Fruit fly (Drosophila melanogaster) whole organism, prepupa: ENCODE results near the gene CG31104.

Source experiments
- Blimp-1 ChIP-seq: fragments of 200-800 bp; sonication (Bioruptor generic); optimal IDR thresholded peaks from 3 replicates; lab custom pipeline; 2017; ENCODE audit warnings: missing biosample characterization, missing genetic modification characterization, mild to moderate bottlenecking, moderate library complexity, missing genetic modification reagents
- CG11294 ChIP-seq: fragments of 200-800 bp; sonication (Bioruptor generic); IDR thresholded peaks from 2 replicates; pipeline ENCODE4 v1.3.6; 2022; ENCODE audit warnings: missing biosample characterization, missing genetic modification characterization
- CG15336 ChIP-seq: fragments of 200-800 bp; sonication (Bioruptor generic); IDR thresholded peaks from 2 replicates; pipeline ENCODE4 v1.3.6; 2022; ENCODE audit warnings: missing biosample characterization, missing genetic modification characterization
- CG32006 ChIP-seq: fragments of 200-800 bp; sonication (Bioruptor generic); optimal IDR thresholded peaks from 3 replicates; lab custom pipeline; 2017; ENCODE audit warnings: missing biosample characterization, mild to moderate bottlenecking, missing genetic modification characterization
- CG3919 ChIP-seq: fragments of 200-800 bp; sonication (Bioruptor generic); optimal IDR thresholded peaks from 3 replicates; lab custom pipeline; 2016; ENCODE audit warnings: missing biosample characterization, missing genetic modification characterization
- CG4318 ChIP-seq: fragments of 200-800 bp; sonication (Bioruptor generic); optimal IDR thresholded peaks from 3 replicates; lab custom pipeline; 2017; ENCODE audit warnings: missing biosample characterization, mild to moderate bottlenecking, missing genetic modification characterization
- CG6163 ChIP-seq: fragments of 200-800 bp; sonication (Bioruptor generic); IDR thresholded peaks from 3 replicates; pipeline ENCODE4 v1.3.6; 2022; ENCODE audit warnings: missing biosample characterization, missing genetic modification characterization
- CG6276 ChIP-seq: fragments of 200-800 bp; sonication (Bioruptor generic); optimal IDR thresholded peaks from 2 replicates; lab custom pipeline; 2017; ENCODE audit warnings: missing biosample characterization, mild to moderate bottlenecking, missing genetic modification characterization
- CG6808 ChIP-seq: fragments of 200-800 bp; sonication (Bioruptor generic); optimal IDR thresholded peaks from 3 replicates; lab custom pipeline; 2017; ENCODE audit warnings: missing biosample characterization, missing genetic modification characterization, mild to moderate bottlenecking, moderate library complexity, missing genetic modification reagents
- CG7368 ChIP-seq: fragments of 200-800 bp; sonication (Bioruptor generic); optimal IDR thresholded peaks from 3 replicates; lab custom pipeline; 2016; ENCODE audit warnings: missing biosample characterization, missing genetic modification characterization
- CG8119 ChIP-seq: fragments of 200-800 bp; sonication (Bioruptor generic); IDR thresholded peaks from 3 replicates; pipeline ENCODE4 v1.3.6; 2022; ENCODE audit warnings: missing biosample characterization, missing genetic modification characterization
- CG8319 ChIP-seq: fragments of 200-800 bp; sonication (Bioruptor generic); optimal IDR thresholded peaks from 3 replicates; lab custom pipeline; 2016; ENCODE audit warnings: missing biosample characterization, missing genetic modification characterization
- CG8632 ChIP-seq: fragments of 200-800 bp; sonication (Bioruptor generic); optimal IDR thresholded peaks from 3 replicates; lab custom pipeline; 2016; ENCODE audit warnings: missing biosample characterization, missing genetic modification characterization
- Eip75B ChIP-seq: fragments of 200-800 bp; sonication (Bioruptor generic); optimal IDR thresholded peaks from 3 replicates; lab custom pipeline; 2016; ENCODE audit warnings: missing biosample characterization, missing genetic modification characterization
- Eip93F ChIP-seq: fragments of 200-800 bp; sonication (Bioruptor generic); optimal IDR thresholded peaks from 2 replicates; lab custom pipeline; 2016; ENCODE audit warnings: missing biosample characterization, mild to moderate bottlenecking, missing genetic modification characterization
- Ets96B ChIP-seq: fragments of 200-800 bp; optimal IDR thresholded peaks from 2 replicates; lab custom pipeline; 2019; ENCODE audit warnings: missing biosample characterization, mild to moderate bottlenecking, missing genetic modification characterization, moderate library complexity
- Gug ChIP-seq: fragments of 200-800 bp; sonication (Bioruptor generic); IDR thresholded peaks from 2 replicates; pipeline ENCODE4 v1.3.6; 2022; ENCODE audit warnings: missing biosample characterization, missing genetic modification characterization
- Hr38 ChIP-seq: sonication (Bioruptor generic); optimal IDR thresholded peaks from 2 replicates; lab custom pipeline; 2016; ENCODE audit warnings: missing biosample characterization, missing genetic modification characterization
- Hr4 ChIP-seq: fragments of 200-800 bp; sonication (Bioruptor generic); optimal IDR thresholded peaks from 3 replicates; lab custom pipeline; 2016; ENCODE audit warnings: missing biosample characterization, missing genetic modification characterization
- Lpt ChIP-seq: fragments of 200-800 bp; sonication (Bioruptor generic); optimal IDR thresholded peaks from 3 replicates; lab custom pipeline; 2016; ENCODE audit warnings: missing biosample characterization, missing genetic modification characterization
- Met ChIP-seq: fragments of 200-800 bp; sonication (Bioruptor generic); optimal IDR thresholded peaks from 3 replicates; lab custom pipeline; 2016; ENCODE audit warnings: missing biosample characterization, missing genetic modification characterization
- OdsH ChIP-seq: fragments of 200-800 bp; sonication (Bioruptor generic); optimal IDR thresholded peaks from 3 replicates; lab custom pipeline; 2016; ENCODE audit warnings: missing biosample characterization, missing genetic modification characterization
- Sox102F ChIP-seq: fragments of 200-800 bp; sonication (Bioruptor generic); optimal IDR thresholded peaks from 2 replicates; lab custom pipeline; 2016; ENCODE audit warnings: missing biosample characterization, mild to moderate bottlenecking, missing genetic modification characterization
- Sox15 ChIP-seq: fragments of 200-800 bp; sonication (Bioruptor generic); optimal IDR thresholded peaks from 3 replicates; lab custom pipeline; 2016; ENCODE audit warnings: missing biosample characterization, missing genetic modification characterization
- achi ChIP-seq: fragments of 200-800 bp; sonication (Bioruptor generic); optimal IDR thresholded peaks from 3 replicates; lab custom pipeline; 2016; ENCODE audit warnings: missing biosample characterization, missing genetic modification characterization
- cyc ChIP-seq: fragments of 200-800 bp; sonication (Bioruptor generic); optimal IDR thresholded peaks from 3 replicates; lab custom pipeline; 2016; ENCODE audit warnings: missing biosample characterization, missing genetic modification characterization
- dac ChIP-seq: fragments of 200-800 bp; sonication (Bioruptor generic); optimal IDR thresholded peaks from 2 replicates; lab custom pipeline; 2017; ENCODE audit warnings: missing biosample characterization, mild to moderate bottlenecking, missing genetic modification characterization
- eg ChIP-seq: fragments of 200-800 bp; sonication (Bioruptor generic); IDR thresholded peaks from 3 replicates; pipeline ENCODE4 v1.3.6; 2022; ENCODE audit warnings: missing biosample characterization, missing genetic modification characterization
- esn ChIP-seq: fragments of 200-800 bp; sonication (Bioruptor generic); optimal IDR thresholded peaks from 2 replicates; lab custom pipeline; 2016; ENCODE audit warnings: missing biosample characterization, mild to moderate bottlenecking, missing genetic modification characterization, moderate library complexity
- fd59A ChIP-seq: fragments of 200-800 bp; sonication (Bioruptor generic); optimal IDR thresholded peaks from 2 replicates; lab custom pipeline; 2017; ENCODE audit warnings: missing biosample characterization, mild to moderate bottlenecking, missing genetic modification characterization, missing genetic modification reagents
- fkh ChIP-seq: fragments of 200-800 bp; sonication (Bioruptor generic); optimal IDR thresholded peaks from 3 replicates; lab custom pipeline; 2017; ENCODE audit warnings: missing biosample characterization, mild to moderate bottlenecking, missing genetic modification characterization, moderate library complexity
- net ChIP-seq: fragments of 200-800 bp; sonication (Bioruptor generic); optimal IDR thresholded peaks from 3 replicates; lab custom pipeline; 2016; ENCODE audit warnings: missing biosample characterization, missing genetic modification characterization
- salr ChIP-seq, 2 experiments: fragments of 200-800 bp; sonication (Bioruptor generic); optimal IDR thresholded peaks; 3 replicates each; lab custom pipeline; 2016 to 2018; ENCODE audit warnings: missing biosample characterization in 2 of 2, missing genetic modification characterization in 2 of 2, mild to moderate bottlenecking in 1 of 2
- svp ChIP-seq: fragments of 200-800 bp; sonication (Bioruptor generic); peaks from one replicate; lab custom pipeline; 2016; ENCODE audit warnings: missing biosample characterization, missing genetic modification characterization
- vri ChIP-seq: fragments of 200-800 bp; sonication (Bioruptor generic); optimal IDR thresholded peaks from 3 replicates; lab custom pipeline; 2016; ENCODE audit warnings: missing biosample characterization, mild to moderate bottlenecking, missing genetic modification characterization

CG31104 gene

dm6 chr3R:25299507-25299964 is 14.3 kb downstream of the CG31104 start, which contains the start of gene CG31288:
CG31288 (minus strand) TSS chr3R:25299557.
- TF ChIP-seq cyc (GFP tag; lab: Kevin White, UChicago), result no peak
- TF ChIP-seq net (GFP tag; lab: Kevin White, UChicago), result no peak

- no peak for TF ChIP-seq salr (GFP tag; optimal IDR thresholded peaks at IDR 0.05; lab: Kevin White, UChicago)
- no peak for TF ChIP-seq CG6808 (GFP tag; lab: Kevin White, UChicago)
- no peak for TF ChIP-seq CG8319 (GFP tag; lab: Kevin White, UChicago)
- no peak for TF ChIP-seq fkh (GFP tag; lab: Kevin White, UChicago)
- TF ChIP-seq CG8632 (GFP tag; lab: Kevin White, UChicago), result no peak
- TF ChIP-seq vri (GFP tag; lab: Kevin White, UChicago), result peak; percentile 3
- TF ChIP-seq net (GFP tag; lab: Kevin White, UChicago), result no peak
- TF ChIP-seq CG15336, result no peak
- TF ChIP-seq OdsH (GFP tag; lab: Kevin White, UChicago), result no peak
These were observed 15.3 kb downstream of the CG31104 start, which contains the start of gene CG13659 for dm6 chr3R:25300575-25300974. CG13659 (plus strand) TSS chr3R:25300891.

- TF ChIP-seq CG8632 (GFP tag; lab: Kevin White, UChicago) (no peak), CG6276 (GFP tag; lab: Kevin White, UChicago) (no peak), CG6808 (GFP tag; lab: Kevin White, UChicago) (no peak), Hr4 (GFP tag; lab: Kevin White, UChicago) (no peak), CG6163 (GFP tag; lab: Robert Waterston, UW) (no peak), CG15336 (no peak), dac (GFP tag; lab: Kevin White, UChicago) (no peak), esn (GFP tag; lab: Kevin White, UChicago) (no peak), Ets96B (tag; lab: Kevin White, UChicago) (no peak)
- TF ChIP-seq, all 60 proteins: peak for 0
These were observed 17.0 kb downstream of the CG31104 start, which contains the start of gene CG31370 for dm6 chr3R:25302239-25302638. CG31370 (plus strand) TSS chr3R:25302464.

DNA sequence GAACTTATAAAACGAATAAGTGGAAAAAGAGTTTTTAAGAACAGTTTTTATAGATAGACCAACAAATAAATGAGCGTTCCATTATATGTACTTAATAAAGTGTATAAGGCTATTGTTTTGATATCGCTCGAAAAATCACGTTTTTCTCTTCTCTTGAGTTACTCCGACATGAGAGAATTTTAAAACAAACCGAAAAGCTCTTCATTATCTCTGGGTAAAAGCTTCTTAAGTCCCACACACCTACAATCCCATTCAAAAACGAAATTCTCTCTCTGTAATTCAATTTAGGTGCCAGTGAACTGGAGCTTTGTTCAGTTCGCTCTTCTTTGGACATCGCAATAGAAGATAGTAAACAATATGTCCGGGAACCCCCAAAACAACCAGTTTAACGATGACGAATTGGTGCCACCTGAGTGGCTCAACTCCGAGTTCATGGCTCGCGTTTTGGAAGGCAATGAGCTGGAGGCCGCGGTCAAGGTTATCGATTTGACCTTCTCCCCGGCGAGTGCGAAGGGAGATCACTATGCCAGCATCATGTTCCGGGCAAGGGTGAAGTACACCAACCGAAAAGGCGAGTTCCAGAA is 18.7 kb downstream of the CG31104 start, which contains the start of gene CG31436:
TSS of gene CG31436 (plus strand) at position 281 of the 584 bp plus-strand sequence.
- no peak for TF ChIP-seq Eip75B
- TF ChIP-seq vri (GFP tag; lab: Kevin White, UChicago), result no peak
- TF ChIP-seq CG6276 (GFP tag; lab: Kevin White, UChicago), result no peak
- TF ChIP-seq CG11294, result no peak
- TF ChIP-seq fd59A, result no peak
- TF ChIP-seq Gug (GFP tag; lab: Robert Waterston, UW), result no peak
- TF ChIP-seq Sox102F (GFP tag; lab: Kevin White, UChicago), result no peak
- peak; percentile 45 for TF ChIP-seq fkh (GFP tag; lab: Kevin White, UChicago)
- no peak for TF ChIP-seq CG4318
- TF ChIP-seq CG32006 (GFP tag; lab: Kevin White, UChicago), result no peak
- TF ChIP-seq Sox15 (GFP tag; lab: Kevin White, UChicago), result no peak
- TF ChIP-seq OdsH (GFP tag; lab: Kevin White, UChicago), result no peak
- TF ChIP-seq CG7368, result no peak
- TF ChIP-seq eg (GFP tag; lab: Robert Waterston, UW), result no peak
- no peak for TF ChIP-seq Hr4 (GFP tag; lab: Kevin White, UChicago)
- peak; percentile 97 for TF ChIP-seq svp (GFP tag; lab: Kevin White, UChicago)
- no peak for TF ChIP-seq achi

DNA sequence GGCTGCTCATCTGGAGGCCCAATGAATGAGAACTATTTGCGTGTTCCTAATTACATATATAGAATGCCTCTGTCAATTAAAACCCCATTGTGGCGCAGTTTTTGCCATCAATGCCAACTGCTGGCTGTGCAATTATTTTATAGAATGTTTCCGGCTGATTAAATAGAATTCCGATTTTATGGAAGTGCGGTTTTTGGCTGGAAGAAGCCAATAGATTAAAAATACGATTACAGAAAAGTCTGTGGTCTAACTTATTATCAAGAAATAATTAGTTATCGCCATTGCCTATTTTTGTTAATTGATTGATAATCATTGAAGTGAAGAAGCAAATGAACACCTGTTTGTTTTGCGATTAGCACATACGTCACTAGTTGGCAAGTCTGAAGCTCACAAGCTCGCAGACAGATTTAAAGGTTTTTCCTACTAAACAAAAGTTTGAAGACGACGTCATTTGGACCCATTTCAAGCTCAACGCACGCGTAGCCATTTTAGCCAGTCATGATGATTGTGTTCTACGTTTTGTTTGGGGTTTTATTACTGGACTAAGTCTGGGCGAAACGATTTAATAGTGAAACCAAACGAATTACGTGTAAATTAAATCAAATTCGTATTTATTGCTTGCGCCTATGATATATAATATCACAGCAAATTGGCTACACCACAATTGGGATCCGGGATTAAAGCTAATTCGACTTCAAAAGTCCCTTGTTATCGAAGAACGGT is 20.7 kb downstream of the CG31104 start:
- TF ChIP-seq Met (GFP tag; lab: Kevin White, UChicago) (no peak), CG6808 (GFP tag; lab: Kevin White, UChicago) (no peak), vri (GFP tag; lab: Kevin White, UChicago) (peak; percentile 26), CG8119 (no peak), Lpt (GFP tag; lab: Kevin White, UChicago) (no peak), Sox102F (GFP tag; lab: Kevin White, UChicago) (no peak), Hr38 (GFP tag; lab: Kevin White, UChicago) (no peak), Ets96B (tag; lab: Kevin White, UChicago) (no peak), fkh (GFP tag; lab: Kevin White, UChicago) (peak; percentile 56), svp (GFP tag; lab: Kevin White, UChicago) (no peak), Eip93F (GFP tag; lab: Kevin White, UChicago) (no peak), Eip75B (no peak), CG3919 (GFP tag; lab: Kevin White, UChicago) (no peak), CG32006 (GFP tag; lab: Kevin White, UChicago) (no peak), Blimp-1 (GFP tag; lab: Kevin White, UChicago) (no peak)
